Worm (Caenorhabditis elegans): ENCODE measurements around the gene kel-3.

DNA sequence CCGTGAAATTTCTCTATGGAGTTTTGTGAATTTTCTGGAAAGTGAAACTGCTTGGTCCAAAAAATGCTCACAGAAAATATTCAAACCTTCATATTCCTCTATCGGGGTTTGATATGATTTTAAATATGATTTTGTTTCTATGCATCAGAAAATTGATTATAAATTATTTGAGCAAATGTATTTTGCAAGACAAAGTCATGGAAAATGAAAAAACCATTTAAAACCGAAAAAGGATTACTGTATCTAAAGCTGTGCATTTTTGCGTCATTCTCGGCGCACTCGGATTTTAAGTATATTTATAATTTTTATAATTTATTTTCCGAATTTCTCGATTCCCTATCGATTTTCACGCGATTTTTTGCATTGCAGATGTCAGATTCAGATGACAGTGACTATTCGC, 6.9 kb downstream of the kel-3 start, which contains the start of gene pssy-2:
- no peak for TF ChIP-seq ahr-1 (tag; optimal IDR thresholded peaks at IDR 0.05)
- no peak for TF ChIP-seq syd-9 (tag; optimal IDR thresholded peaks at IDR 0.05)
- no peak for TF ChIP-seq ceh-2 (tag; optimal IDR thresholded peaks at IDR 0.05)
- no peak for TF ChIP-seq ama-1 (optimal IDR thresholded peaks at IDR 0.05)
- TF ChIP-seq sdc-2 (tag; optimal IDR thresholded peaks at IDR 0.05): no peak
- no peak for TF ChIP-seq nfya-1 (tag; optimal IDR thresholded peaks at IDR 0.05)

Measured in whole organism, late embryonic.